Worm (Caenorhabditis elegans): Measurements from ENCODE around the gene adal-1.

Gene adal-1

ce11 chrII:6926488-6926887 lies 33.0 kb upstream of the adal-1 start (continued):
- no peak for TF ChIP-seq hpl-2 (GFP tag; optimal IDR thresholded peaks at IDR 0.05)
- TF ChIP-seq nhr-85 (tag): peak; percentile 71
- TF ChIP-seq aly-2 (tag; optimal IDR thresholded peaks at IDR 0.05): no peak
- TF ChIP-seq nhr-28 (tag; optimal IDR thresholded peaks at IDR 0.05): no peak
- no peak for TF ChIP-seq unc-98 (GFP tag; IDR thresholded peaks at IDR 0.05)
- peak; percentile 1 for TF ChIP-seq C16A3.4 (tag; optimal IDR thresholded peaks at IDR 0.05)
- no peak for TF ChIP-seq ets-5 (GFP tag; IDR thresholded peaks at IDR 0.05)
- peak; percentile 93 for TF ChIP-seq lin-14 (GFP tag; optimal IDR thresholded peaks at IDR 0.05)
- TF ChIP-seq vab-15 (tag; optimal IDR thresholded peaks at IDR 0.05): no peak
- TF ChIP-seq mep-1 (tag; optimal IDR thresholded peaks at IDR 0.05): peak; percentile 84
- TF ChIP-seq unc-130 (tag; optimal IDR thresholded peaks at IDR 0.05): peak; percentile 34
- TF ChIP-seq C34B4.2 (tag; optimal IDR thresholded peaks at IDR 0.05): no peak
- peak; percentile 59 for TF ChIP-seq fkh-10 (GFP tag; optimal IDR thresholded peaks at IDR 0.05)
- TF ChIP-seq snu-23 (GFP tag; optimal IDR thresholded peaks at IDR 0.05): peak; percentile 77
- no peak for TF ChIP-seq mef-2 (tag; optimal IDR thresholded peaks at IDR 0.05)
- peak; percentile 96 for TF ChIP-seq blmp-1 (tag; optimal IDR thresholded peaks at IDR 0.05)
- no peak for TF ChIP-seq irx-1 (tag; optimal IDR thresholded peaks at IDR 0.05)
- TF ChIP-seq egl-13 (tag; optimal IDR thresholded peaks at IDR 0.05): peak; percentile 32
- no peak for TF ChIP-seq pax-3 (tag; optimal IDR thresholded peaks at IDR 0.05)
- peak; percentile 56 to 57 for TF ChIP-seq lin-35 (GFP tag; optimal IDR thresholded peaks at IDR 0.05)
- TF ChIP-seq elt-3 (tag; optimal IDR thresholded peaks at IDR 0.05): peak in 2 of 6 experiments; percentile 33 to 44
- peak; percentile 50 for TF ChIP-seq tbx-2 (tag; optimal IDR thresholded peaks at IDR 0.05)
- TF ChIP-seq zag-1 (tag; optimal IDR thresholded peaks at IDR 0.05): no peak
- TF ChIP-seq Y116A8C.19 (tag; optimal IDR thresholded peaks at IDR 0.05; ENCODE audit: borderline replicate concordance): no peak
- TF ChIP-seq xbp-1 (tag; optimal IDR thresholded peaks at IDR 0.05): peak; percentile 40
- TF ChIP-seq lin-15B (tag; optimal IDR thresholded peaks at IDR 0.05): no peak

DNA sequence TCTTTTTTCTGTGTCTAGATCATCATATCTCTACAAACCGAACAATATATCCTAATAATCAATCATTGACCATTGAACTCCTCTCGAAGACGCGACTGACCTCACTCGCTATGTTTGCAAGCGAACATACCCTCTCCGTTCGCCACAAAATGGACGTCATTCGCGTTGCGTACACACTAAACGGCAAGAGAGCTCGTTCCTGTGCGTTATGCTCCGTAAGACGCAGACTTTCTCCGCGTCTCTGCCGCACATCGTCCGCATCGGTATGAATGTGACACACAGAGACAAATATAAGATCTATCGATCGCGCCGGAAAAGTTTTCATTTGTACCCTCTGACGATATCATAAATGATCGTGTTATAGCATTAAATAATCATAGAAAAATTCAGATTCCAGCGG lies 32.6 kb upstream of the adal-1 start:
- TF ChIP-seq lsy-2 (tag; optimal IDR thresholded peaks at IDR 0.05) (no peak), ama-1 (optimal IDR thresholded peaks at IDR 0.05) (no peak), vab-15 (tag; optimal IDR thresholded peaks at IDR 0.05) (no peak), unc-86 (tag; optimal IDR thresholded peaks at IDR 0.05) (no peak), lin-39 (tag; optimal IDR thresholded peaks at IDR 0.05) (no peak), nhr-237 (tag; optimal IDR thresholded peaks at IDR 0.05) (no peak), elt-2 (tag; optimal IDR thresholded peaks at IDR 0.05) (no peak), mef-2 (tag; optimal IDR thresholded peaks at IDR 0.05) (no peak), snu-23 (GFP tag; optimal IDR thresholded peaks at IDR 0.05) (no peak), nhr-11 (tag; optimal IDR thresholded peaks at IDR 0.05) (no peak), hlh-4 (tag; optimal IDR thresholded peaks at IDR 0.05) (no peak), hlh-17 (GFP tag; optimal IDR thresholded peaks at IDR 0.05; ENCODE audit: borderline replicate concordance) (no peak), fkh-10 (GFP tag; optimal IDR thresholded peaks at IDR 0.05) (no peak), nhr-76 (tag; optimal IDR thresholded peaks at IDR 0.05) (no peak), lin-15B (tag; optimal IDR thresholded peaks at IDR 0.05) (no peak)

ce11 chrII:6923792-6924191 lies 30.4 kb upstream of the adal-1 start:
- TF ChIP-seq ztf-4 (tag; optimal IDR thresholded peaks at IDR 0.05): no peak
- TF ChIP-seq elt-2 (tag; optimal IDR thresholded peaks at IDR 0.05): no peak
- TF ChIP-seq hlh-4 (tag; optimal IDR thresholded peaks at IDR 0.05): no peak
- TF ChIP-seq mep-1 (tag; optimal IDR thresholded peaks at IDR 0.05): no peak
- TF ChIP-seq sox-4 (tag; optimal IDR thresholded peaks at IDR 0.05): no peak
- TF ChIP-seq zag-1 (tag; optimal IDR thresholded peaks at IDR 0.05): no peak
- no peak for TF ChIP-seq nhr-19 (GFP tag; conservative IDR thresholded peaks at IDR 0.05)
- TF ChIP-seq vab-15 (tag; optimal IDR thresholded peaks at IDR 0.05): no peak
- TF ChIP-seq ceh-88 (GFP tag; IDR thresholded peaks at IDR 0.05): no peak
- no peak for TF ChIP-seq hpl-2 (GFP tag; optimal IDR thresholded peaks at IDR 0.05)
- TF ChIP-seq unc-86 (tag; optimal IDR thresholded peaks at IDR 0.05): no peak
- no peak for TF ChIP-seq ceh-90 (tag; optimal IDR thresholded peaks at IDR 0.05)
- TF ChIP-seq lin-14 (GFP tag; optimal IDR thresholded peaks at IDR 0.05): no peak
- TF ChIP-seq unc-98 (GFP tag; IDR thresholded peaks at IDR 0.05): no peak

Measured in whole organism, L1 larva.